Worm (Caenorhabditis elegans) whole organism, early embryonic: ENCODE measurements around the gene Y54G2A.45.

Experiments
- B0310.2 ChIP-seq: sonication (generic microtip); optimal IDR thresholded peaks from 2 replicates; lab custom pipeline; 2016; ENCODE audit warnings: mild to moderate bottlenecking, missing genetic modification characterization, missing compliant biosample characterization
- ama-1 ChIP-seq: fragments of 150-350 bp; optimal IDR thresholded peaks from 2 replicates; lab custom pipeline; 2014
- flt-1 ChIP-seq: fragments of 200-800 bp; sonication (Bioruptor generic); IDR thresholded peaks from 2 replicates; pipeline ENCODE4 v1.3.6; 2022; ENCODE audit warnings: missing genetic modification characterization, missing compliant biosample characterization

ce11 chrIV:2798339-2798738 is 7.3 kb upstream of the Y54G2A.45 start, which contains the start of gene Y54G2A.52:
- TF ChIP-seq ama-1 (lab: Kevin White, UChicago) = no peak
- no peak for TF ChIP-seq flt-1 (GFP tag; lab: Robert Waterston, UW)
- no peak for TF ChIP-seq B0310.2
